Fruit fly (Drosophila melanogaster) whole organism, wandering third instar larva: Measurements from ENCODE around the gene PGAP1.
A peak's percentile ranks its signal among the peaks of the same experiment; 100 is the strongest.

Experiments used
- Abd-B ChIP-seq: fragments of >200 bp; optimal IDR thresholded peaks from 2 replicates; lab custom pipeline; 2017; ENCODE audit warnings: missing biosample characterization, missing genetic modification characterization
- CG32264 ChIP-seq: fragments of 200-800 bp; sonication (Bioruptor generic); optimal IDR thresholded peaks from 2 replicates; lab custom pipeline; 2016; ENCODE audit warnings: missing biosample characterization, missing genetic modification characterization
- CG9705 ChIP-seq: fragments of 200-800 bp; sonication (Bioruptor generic); optimal IDR thresholded peaks from 2 replicates; lab custom pipeline; 2018; ENCODE audit warnings: missing biosample characterization, mild to moderate bottlenecking, missing genetic modification characterization
- CrebA ChIP-seq: fragments of 200-800 bp; sonication (Bioruptor generic); optimal IDR thresholded peaks from 2 replicates; lab custom pipeline; 2016; ENCODE audit warnings: missing biosample characterization, mild to moderate bottlenecking, missing genetic modification characterization, borderline replicate concordance
- Dfd ChIP-seq: fragments of >200 bp; optimal IDR thresholded peaks from 2 replicates; lab custom pipeline; 2017; ENCODE audit warnings: missing biosample characterization, missing genetic modification characterization
- Dif ChIP-seq: fragments of 200-275, 200-300 bp; sonication (Bioruptor generic); optimal IDR thresholded peaks from 2 replicates; lab custom pipeline; 2018; ENCODE audit warnings: missing biosample characterization, missing genetic modification characterization; ENCODE audit not compliant: partially characterized antibody
- GATAd ChIP-seq: sonication (Bioruptor generic); optimal IDR thresholded peaks from 2 replicates; lab custom pipeline; 2016; ENCODE audit warnings: missing biosample characterization, missing genetic modification characterization
- HLH106 ChIP-seq: fragments of 200-800 bp; optimal IDR thresholded peaks from 3 replicates; lab custom pipeline; 2019; ENCODE audit warnings: missing biosample characterization, mild to moderate bottlenecking, missing genetic modification characterization, moderate library complexity
- Hnf4 ChIP-seq: fragments of 200-800 bp; sonication (Bioruptor generic); optimal IDR thresholded peaks from 2 replicates; lab custom pipeline; 2016; ENCODE audit warnings: missing biosample characterization, mild to moderate bottlenecking, missing genetic modification characterization
- Hr78 ChIP-seq: fragments of >200 bp; optimal IDR thresholded peaks from 2 replicates; lab custom pipeline; 2017; ENCODE audit warnings: missing biosample characterization, missing genetic modification characterization
- Hr83 ChIP-seq: fragments of 200-300 bp; sonication (Bioruptor generic); optimal IDR thresholded peaks from 2 replicates; lab custom pipeline; 2016; ENCODE audit warnings: missing biosample characterization, mild to moderate bottlenecking, missing genetic modification characterization, moderate library complexity; ENCODE audit not compliant: poor library complexity, severe bottlenecking
- Jra ChIP-seq: sonication (Bioruptor generic); optimal IDR thresholded peaks from 2 replicates; lab custom pipeline; 2016; ENCODE audit warnings: missing biosample characterization, missing genetic modification characterization
- Mio ChIP-seq: sonication (Bioruptor generic); optimal IDR thresholded peaks from 2 replicates; lab custom pipeline; 2016; ENCODE audit warnings: missing biosample characterization, missing genetic modification characterization
- Myc ChIP-seq: fragments of >200 bp; optimal IDR thresholded peaks from 2 replicates; lab custom pipeline; 2017
- N ChIP-seq: fragments of >200 bp; optimal IDR thresholded peaks from 2 replicates; lab custom pipeline; 2018; ENCODE audit warnings: missing biosample characterization, missing external identifiers, missing genetic modification characterization
- OdsH ChIP-seq: fragments of 200-800 bp; sonication (Bioruptor generic); optimal IDR thresholded peaks from 2 replicates; lab custom pipeline; 2016; ENCODE audit warnings: missing biosample characterization, mild to moderate bottlenecking, missing genetic modification characterization
- Rel ChIP-seq, 2 experiments: fragments of 200-800 bp; sonication (Bioruptor generic) in 1 of 2; optimal IDR thresholded peaks; 2 replicates in 1 of 2; 3 replicates in 1 of 2; lab custom pipeline; 2016 to 2019; ENCODE audit warnings: mild to moderate bottlenecking in 2 of 2, missing biosample characterization in 2 of 2, missing genetic modification characterization in 2 of 2, moderate library complexity in 1 of 2
- Sp1 ChIP-seq: fragments of 200-800 bp; sonication (Bioruptor generic); optimal IDR thresholded peaks from 3 replicates; lab custom pipeline; 2019; ENCODE audit warnings: missing biosample characterization, mild to moderate bottlenecking, missing genetic modification characterization, moderate library complexity
- Vsx2 ChIP-seq: fragments of 200-300, 225-300 bp; sonication (Bioruptor generic); optimal IDR thresholded peaks from 2 replicates; lab custom pipeline; 2018; ENCODE audit warnings: missing biosample characterization, missing genetic modification characterization; ENCODE audit not compliant: partially characterized antibody
- br ChIP-seq: fragments of 200-800 bp; sonication (Bioruptor generic); optimal IDR thresholded peaks from 2 replicates; lab custom pipeline; 2016; ENCODE audit warnings: missing biosample characterization, missing genetic modification characterization
- brk ChIP-seq: fragments of 200-800 bp; sonication (Bioruptor generic); optimal IDR thresholded peaks from 2 replicates; lab custom pipeline; 2016; ENCODE audit warnings: missing biosample characterization, mild to moderate bottlenecking, missing genetic modification characterization
- dl ChIP-seq, 2 experiments: fragments of 175-275, 200-275 bp in 1 of 2; fragments of 200-275 bp in 1 of 2; sonication (Bioruptor generic); optimal IDR thresholded peaks; lab custom pipeline; 2018; ENCODE audit warnings: mild to moderate bottlenecking in 2 of 2, missing biosample characterization in 2 of 2, missing genetic modification characterization in 2 of 2, moderate library complexity in 2 of 2; ENCODE audit not compliant: partially characterized antibody in 2 of 2, insufficient read depth in 1 of 2
- dmrt93B ChIP-seq: fragments of 200-800 bp; sonication (Bioruptor generic); optimal IDR thresholded peaks from 2 replicates; lab custom pipeline; 2018; ENCODE audit warnings: missing biosample characterization, mild to moderate bottlenecking, missing genetic modification characterization
- dsf ChIP-seq: sonication (Bioruptor generic); optimal IDR thresholded peaks from 2 replicates; lab custom pipeline; 2016; ENCODE audit warnings: missing biosample characterization, missing genetic modification characterization, borderline replicate concordance
- ey ChIP-seq: fragments of 200-800 bp; sonication (Bioruptor generic); optimal IDR thresholded peaks from 2 replicates; lab custom pipeline; 2016; ENCODE audit warnings: missing biosample characterization, missing genetic modification characterization
- foxo ChIP-seq, 2 experiments: fragments of 200-800 bp; sonication (Bioruptor generic); optimal IDR thresholded peaks; 2 replicates in 1 of 2; 3 replicates in 1 of 2; lab custom pipeline; 2016 to 2017; ENCODE audit warnings: missing biosample characterization in 2 of 2, missing genetic modification characterization in 2 of 2
- fru ChIP-seq: fragments of 200-800 bp; sonication (Bioruptor generic); optimal IDR thresholded peaks from 3 replicates; lab custom pipeline; 2016; ENCODE audit warnings: missing biosample characterization, mild to moderate bottlenecking, missing genetic modification characterization
- h ChIP-seq: fragments of 200-800 bp; sonication (Bioruptor generic); optimal IDR thresholded peaks from 3 replicates; lab custom pipeline; 2016; ENCODE audit warnings: missing biosample characterization, mild to moderate bottlenecking, missing genetic modification characterization
- jim ChIP-seq: fragments of 175-275, 200-325 bp; sonication (Bioruptor generic); optimal IDR thresholded peaks from 2 replicates; lab custom pipeline; 2016; ENCODE audit warnings: missing biosample characterization, mild to moderate bottlenecking, missing genetic modification characterization
- lola ChIP-seq: fragments of >200 bp; optimal IDR thresholded peaks from 2 replicates; lab custom pipeline; 2017; ENCODE audit warnings: missing biosample characterization, missing genetic modification characterization
- pan ChIP-seq: fragments of >200 bp; optimal IDR thresholded peaks from 2 replicates; lab custom pipeline; 2017
- psq ChIP-seq: fragments of 200-800 bp; sonication (Bioruptor generic); optimal IDR thresholded peaks from 3 replicates; lab custom pipeline; 2017; ENCODE audit warnings: missing biosample characterization, mild to moderate bottlenecking, missing genetic modification characterization, moderate library complexity
- rgr ChIP-seq: fragments of 200-800 bp; sonication (Bioruptor generic); optimal IDR thresholded peaks from 3 replicates; lab custom pipeline; 2016; ENCODE audit warnings: missing biosample characterization, mild to moderate bottlenecking, missing genetic modification characterization
- sage ChIP-seq: fragments of 200-800 bp; sonication (Bioruptor generic); optimal IDR thresholded peaks from 2 replicates; lab custom pipeline; 2016; ENCODE audit warnings: missing biosample characterization, mild to moderate bottlenecking, missing genetic modification characterization
- sv ChIP-seq: fragments of 200-800 bp; sonication (Bioruptor generic); optimal IDR thresholded peaks from 3 replicates; lab custom pipeline; 2016; ENCODE audit warnings: missing biosample characterization, missing genetic modification characterization
- tai ChIP-seq: sonication (Bioruptor generic); optimal IDR thresholded peaks from 2 replicates; lab custom pipeline; 2016; ENCODE audit warnings: missing biosample characterization, missing genetic modification characterization
- usp ChIP-seq: fragments of >200 bp; optimal IDR thresholded peaks from 2 replicates; lab custom pipeline; 2017; ENCODE audit warnings: missing biosample characterization, missing genetic modification characterization
- woc ChIP-seq: sonication (Bioruptor generic); optimal IDR thresholded peaks from 2 replicates; lab custom pipeline; 2016; ENCODE audit warnings: missing biosample characterization, mild to moderate bottlenecking, missing genetic modification characterization

PGAP1 gene

dm6 chrX:5689417-5690215 lies at the start of gene PGAP1, which contains the start of gene cv:
TSS of gene PGAP1 (minus strand) at chrX:5689473.
TSS of gene cv (plus strand) at chrX:5690002.
- TF ChIP-seq foxo (GFP tag; optimal IDR thresholded peaks at IDR 0.05; lab: Kevin White, UChicago) (peak in 1 of 2 experiments; percentile 64), Mio (no peak), pan (lab: Kevin White, UChicago) (no peak), Dif (GFP tag; lab: Kevin White, UChicago) (no peak), Myc (lab: Kevin White, UChicago) (peak; percentile 13), Hr78 (GFP tag; lab: Kevin White, UChicago) (no peak), Hr83 (GFP tag; lab: Kevin White, UChicago) (no peak), Jra (GFP tag; lab: Kevin White, UChicago) (peak; percentile 25), h (peak; percentile 33), jim (GFP tag; lab: Kevin White, UChicago) (no peak), tai (GFP tag; lab: Kevin White, UChicago) (no peak), Vsx2 (GFP tag; lab: Kevin White, UChicago) (no peak), CG32264 (GFP tag; lab: Kevin White, UChicago) (no peak), psq (GFP tag; lab: Kevin White, UChicago) (peak; percentile 19), woc (GFP tag; lab: Kevin White, UChicago) (peak; percentile 83), fru (no peak), OdsH (GFP tag; lab: Kevin White, UChicago) (peak; percentile 21), Hnf4 (GFP tag; lab: Kevin White, UChicago) (no peak), sv (GFP tag; lab: Kevin White, UChicago) (peak; percentile 12), HLH106 (tag; lab: Kevin White, UChicago) (peak; percentile 42), sage (GFP tag; lab: Kevin White, UChicago) (no peak), N (GFP tag; lab: Kevin White, UChicago) (no peak), Sp1 (GFP tag; lab: Kevin White, UChicago) (peak; percentile 55), ey (peak; percentile 45), usp (GFP tag; lab: Kevin White, UChicago) (no peak), rgr (GFP tag; lab: Kevin White, UChicago) (no peak), Rel (GFP tag; optimal IDR thresholded peaks at IDR 0.05; lab: Kevin White, UChicago) (no peak), Rel (tag; optimal IDR thresholded peaks at IDR 0.05; lab: Kevin White, UChicago) (no peak), CrebA (GFP tag; lab: Kevin White, UChicago) (no peak), br (GFP tag; lab: Kevin White, UChicago) (peak; percentile 8), GATAd (GFP tag; lab: Kevin White, UChicago) (peak; percentile 14)
- TF ChIP-seq, all 38 proteins: peak for 13

DNA sequence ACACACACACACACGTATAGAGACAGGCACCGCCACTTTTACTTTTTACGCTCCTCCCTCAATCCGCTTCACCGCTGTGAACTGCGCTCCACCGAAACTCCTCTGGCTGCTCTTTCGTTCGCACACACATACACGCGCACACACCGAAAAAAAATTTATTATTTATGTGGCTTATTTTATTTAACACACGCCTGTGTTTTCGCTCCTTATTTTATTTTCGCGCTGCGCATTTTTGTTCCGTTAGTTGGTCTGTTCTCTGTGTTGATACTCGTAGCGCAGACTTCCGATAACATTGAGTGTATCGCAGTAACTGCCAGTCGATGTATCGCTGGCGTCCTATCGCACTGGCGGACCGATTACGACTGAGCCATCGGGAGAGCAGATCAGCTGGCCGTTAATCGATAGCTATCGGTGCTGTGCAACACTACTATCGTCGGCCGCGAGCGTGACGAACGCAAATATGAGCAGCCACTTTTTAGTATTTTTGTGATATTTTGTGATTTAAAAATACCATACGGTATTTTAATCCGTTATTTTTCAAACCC lies 48.5 kb upstream of the PGAP1 start, which contains the start of gene Snx27:
Gene Snx27, minus strand, starts transcription at position 356 of the 545 bp plus-strand sequence.
- TF ChIP-seq sage (GFP tag; lab: Kevin White, UChicago) (no peak), psq (GFP tag; lab: Kevin White, UChicago) (no peak), woc (GFP tag; lab: Kevin White, UChicago) (peak; percentile 35), HLH106 (tag; lab: Kevin White, UChicago) (no peak), ey (peak; percentile 32), pan (lab: Kevin White, UChicago) (no peak), N (GFP tag; lab: Kevin White, UChicago) (no peak), CG9705 (GFP tag; lab: Kevin White, UChicago) (no peak), Hnf4 (GFP tag; lab: Kevin White, UChicago) (peak; percentile 81), Vsx2 (GFP tag; lab: Kevin White, UChicago) (no peak), foxo (GFP tag; optimal IDR thresholded peaks at IDR 0.05; lab: Kevin White, UChicago) (peak in 1 of 2 experiments; percentile 35), Hr78 (GFP tag; lab: Kevin White, UChicago) (no peak), lola (GFP tag; lab: Kevin White, UChicago) (no peak), fru (peak; percentile 85), rgr (GFP tag; lab: Kevin White, UChicago) (peak; percentile 28), GATAd (GFP tag; lab: Kevin White, UChicago) (no peak), br (GFP tag; lab: Kevin White, UChicago) (peak; percentile 43), Dif (GFP tag; lab: Kevin White, UChicago) (no peak), CG32264 (GFP tag; lab: Kevin White, UChicago) (no peak), h (peak; percentile 52), CrebA (GFP tag; lab: Kevin White, UChicago) (no peak), Myc (lab: Kevin White, UChicago) (no peak), tai (GFP tag; lab: Kevin White, UChicago) (no peak), Jra (GFP tag; lab: Kevin White, UChicago) (peak; percentile 62), Sp1 (GFP tag; lab: Kevin White, UChicago) (peak; percentile 29), usp (GFP tag; lab: Kevin White, UChicago) (no peak), dsf (peak; percentile 7), brk (GFP tag; lab: Kevin White, UChicago) (peak; percentile 78), Rel (GFP tag; optimal IDR thresholded peaks at IDR 0.05; lab: Kevin White, UChicago) (no peak), Rel (tag; optimal IDR thresholded peaks at IDR 0.05; lab: Kevin White, UChicago) (peak; percentile 21), jim (GFP tag; lab: Kevin White, UChicago) (no peak), dl (GFP tag; optimal IDR thresholded peaks at IDR 0.05; lab: Kevin White, UChicago; ENCODE audit: insufficient read depth in 1 of 2, partially characterized antibody in 2 of 2) (peak in 1 of 2 experiments; percentile 17), OdsH (GFP tag; lab: Kevin White, UChicago) (no peak), Dfd (no peak), Abd-B (GFP tag; lab: Kevin White, UChicago) (no peak), Mio (peak; percentile 38), sv (GFP tag; lab: Kevin White, UChicago) (peak; percentile 10), Hr83 (GFP tag; lab: Kevin White, UChicago) (peak; percentile 89), dmrt93B (GFP tag; lab: Kevin White, UChicago) (no peak)
